Fruit fly (Drosophila melanogaster): Measurements from ENCODE around the gene SmydA-3.
A peak's percentile ranks its signal among the peaks of the same experiment; 100 is the strongest.

SmydA-3 gene

DNA sequence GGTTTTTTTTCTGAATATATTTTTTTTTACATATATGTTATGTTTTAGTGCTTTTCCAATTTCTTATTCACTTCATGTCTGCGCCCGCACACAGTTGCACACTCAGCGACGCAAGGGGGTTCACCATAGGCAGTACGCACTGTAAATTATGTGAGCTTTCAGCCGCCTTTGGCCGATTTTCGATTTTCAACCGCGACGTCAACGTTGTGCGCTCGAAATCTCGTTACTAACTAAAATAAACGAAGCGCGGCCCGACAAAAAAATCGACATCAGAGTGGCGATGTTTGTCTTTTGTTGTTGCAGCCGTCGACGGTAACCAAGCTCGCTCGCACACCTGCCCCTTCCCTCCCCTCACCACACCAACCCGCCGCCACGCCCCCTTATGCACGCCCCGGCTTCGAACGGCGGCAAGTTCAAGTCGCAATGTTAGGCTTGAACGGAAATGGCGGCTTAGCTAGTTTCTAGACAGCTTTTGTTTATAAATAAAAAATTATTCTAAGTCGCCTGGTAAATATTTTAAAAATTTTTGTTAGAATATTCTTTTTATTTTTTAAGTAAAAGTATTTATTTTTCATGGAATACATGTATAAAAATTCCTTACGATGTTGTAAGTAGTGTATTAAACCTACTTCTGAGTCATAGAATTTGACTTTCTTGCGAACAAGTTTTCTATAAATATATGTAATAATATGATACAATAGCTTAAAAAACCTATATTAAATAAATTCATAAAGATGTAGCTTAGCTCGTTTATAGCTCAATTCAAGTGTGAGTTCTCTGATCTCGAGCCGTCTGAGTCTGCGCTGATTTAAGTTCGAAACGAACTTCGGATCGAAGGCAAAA, 48.8 kb upstream of the SmydA-3 start, which contains the start of gene CG31869 (continued):
- no peak for TF ChIP-seq CG9215 (GFP tag; IDR thresholded peaks at IDR 0.05)
- no peak for TF ChIP-seq zfh1 (GFP tag; IDR thresholded peaks at IDR 0.05)
- no peak for TF ChIP-seq Elba2 (GFP tag; optimal IDR thresholded peaks at IDR 0.05)
- TF ChIP-seq CG17912 (GFP tag; optimal IDR thresholded peaks at IDR 0.05): no peak
- peak; percentile 41 for TF ChIP-seq Meics (GFP tag; optimal IDR thresholded peaks at IDR 0.05)
- no peak for TF ChIP-seq tio (GFP tag; optimal IDR thresholded peaks at IDR 0.05)
- TF ChIP-seq zen (tag; optimal IDR thresholded peaks at IDR 0.05): no peak
- TF ChIP-seq mirr (GFP tag; optimal IDR thresholded peaks at IDR 0.05): no peak
- TF ChIP-seq wek (GFP tag; optimal IDR thresholded peaks at IDR 0.05): no peak
- no peak for TF ChIP-seq Dp (GFP tag; optimal IDR thresholded peaks at IDR 0.05)
- TF ChIP-seq CG1792 (GFP tag; optimal IDR thresholded peaks at IDR 0.05): no peak
- no peak for TF ChIP-seq corto (GFP tag; optimal IDR thresholded peaks at IDR 0.05)
- TF ChIP-seq CG2678 (tag; optimal IDR thresholded peaks at IDR 0.05): no peak
- 0 out of 2 replicates have a peak, but pooled peaks have one; percentile 31 for TF ChIP-seq Rfx (GFP tag; IDR thresholded peaks at IDR 0.05)
- no peak for TF ChIP-seq ken (GFP tag; IDR thresholded peaks at IDR 0.05)
- no peak for TF ChIP-seq CG16815 (GFP tag; optimal IDR thresholded peaks at IDR 0.05)
- TF ChIP-seq gce (GFP tag; IDR thresholded peaks at IDR 0.05): no peak
- TF ChIP-seq Fer3 (tag; optimal IDR thresholded peaks at IDR 0.05): no peak
- no peak for TF ChIP-seq stc (GFP tag; IDR thresholded peaks at IDR 0.05)
- TF ChIP-seq CG7372 (GFP tag; IDR thresholded peaks at IDR 0.05): 0 out of 2 replicates have a peak, but pooled peaks have one; percentile 17
- TF ChIP-seq CG7271 (tag; optimal IDR thresholded peaks at IDR 0.05): no peak
- no peak; the same call in 1 of the 2 replicates for TF ChIP-seq Ravus (GFP tag; IDR thresholded peaks at IDR 0.05)
- no peak for TF ChIP-seq CG1602 (GFP tag; optimal IDR thresholded peaks at IDR 0.05)
- no peak for TF ChIP-seq CG4404 (GFP tag; IDR thresholded peaks at IDR 0.05)
- no peak for TF ChIP-seq C15 (GFP tag; IDR thresholded peaks at IDR 0.05)
- peak; percentile 0 for TF ChIP-seq zfh2 (GFP tag; optimal IDR thresholded peaks at IDR 0.05)
- no peak for TF ChIP-seq cas (GFP tag; IDR thresholded peaks at IDR 0.05)
- TF ChIP-seq luna (GFP tag; optimal IDR thresholded peaks at IDR 0.05): no peak
- TF ChIP-seq ara (GFP tag; IDR thresholded peaks at IDR 0.05): no peak
- no peak for TF ChIP-seq CG9817 (tag; optimal IDR thresholded peaks at IDR 0.05)
- no peak for TF ChIP-seq CG17328 (GFP tag; IDR thresholded peaks at IDR 0.05)
- TF ChIP-seq sens (GFP tag): peak; percentile 73
- TF ChIP-seq CG17361 (GFP tag; IDR thresholded peaks at IDR 0.05): no peak
- TF ChIP-seq CG2116 (GFP tag; optimal IDR thresholded peaks at IDR 0.05): no peak
- TF ChIP-seq pum (GFP tag; optimal IDR thresholded peaks at IDR 0.05): no peak
- peak; percentile 9 for TF ChIP-seq Blimp-1 (GFP tag; optimal IDR thresholded peaks at IDR 0.05)
- TF ChIP-seq amos (GFP tag; IDR thresholded peaks at IDR 0.05; ENCODE audit: partially characterized antibody): no peak
- TF ChIP-seq slbo (GFP tag; IDR thresholded peaks at IDR 0.05): peak; percentile 61
- no peak for TF ChIP-seq Lim3 (GFP tag; IDR thresholded peaks at IDR 0.05)
- no peak for TF ChIP-seq CG7745 (tag; optimal IDR thresholded peaks at IDR 0.05)
- no peak for TF ChIP-seq dm (GFP tag; optimal IDR thresholded peaks at IDR 0.05)
- no peak for TF ChIP-seq Doc3 (GFP tag; IDR thresholded peaks at IDR 0.05; ENCODE audit: partially characterized antibody)
- no peak for TF ChIP-seq CG16779 (GFP tag; IDR thresholded peaks at IDR 0.05)
- TF ChIP-seq CG13296 (GFP tag; optimal IDR thresholded peaks at IDR 0.05): no peak
- TF ChIP-seq Tbp (GFP tag; optimal IDR thresholded peaks at IDR 0.05): no peak
- TF ChIP-seq CG13775 (GFP tag; optimal IDR thresholded peaks at IDR 0.05): no peak
- no peak for TF ChIP-seq lola (GFP tag; optimal IDR thresholded peaks at IDR 0.05)
- TF ChIP-seq ftz-f1 (GFP tag; optimal IDR thresholded peaks at IDR 0.05): no peak
- 0 out of 3 replicates have a peak, but pooled peaks have one; percentile 13 for TF ChIP-seq so (GFP tag; IDR thresholded peaks at IDR 0.05)
- no peak for TF ChIP-seq run (tag; optimal IDR thresholded peaks at IDR 0.05)

Measured in whole organism, embryonic.